Worm (Caenorhabditis elegans) whole organism, L4/young adult: Measurements from ENCODE around the gene ule-4.

Experiments
- W03F9.2 ChIP-seq: fragments of 150-350 bp; optimal IDR thresholded peaks from 2 replicates; lab custom pipeline; 2014; ENCODE audit warnings: missing biosample characterization, missing genetic modification characterization
- dao-5 ChIP-seq: sonication (generic microtip); optimal IDR thresholded peaks from 2 replicates; lab custom pipeline; 2016; ENCODE audit warnings: missing genotype, missing genetic modification characterization, moderate library complexity, missing compliant biosample characterization
- him-1 ChIP-seq: sonication (generic microtip); optimal IDR thresholded peaks from 2 replicates; lab custom pipeline; 2016; ENCODE audit warnings: missing genotype, missing genetic modification reagents, missing genetic modification characterization, missing compliant biosample characterization

DNA sequence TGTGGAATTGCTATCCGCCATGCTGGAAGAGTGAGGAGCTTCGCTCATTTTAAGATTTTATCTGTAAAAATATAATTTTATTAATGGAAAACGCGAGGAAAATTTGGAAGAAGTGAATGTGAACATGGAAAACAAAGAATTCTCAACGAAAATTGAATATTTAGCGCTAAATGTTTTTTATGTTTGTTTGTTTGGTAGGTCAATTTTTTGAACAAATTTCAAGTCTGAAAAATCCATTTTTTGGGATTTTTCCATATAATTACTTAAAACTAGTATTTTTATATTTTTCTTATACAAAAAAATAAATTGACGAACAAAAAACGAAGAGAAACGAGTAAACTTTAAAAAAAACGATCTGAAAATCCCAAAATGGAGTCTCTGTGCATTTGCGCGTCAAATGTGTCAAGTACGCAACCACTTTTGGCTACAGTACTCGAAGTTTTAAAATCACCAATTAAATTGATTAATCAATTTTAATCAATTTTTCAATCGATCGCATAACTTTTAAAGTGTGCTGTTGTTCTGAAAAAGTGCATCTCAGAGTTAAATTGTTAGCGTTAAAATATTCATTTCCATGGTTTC lies 19.5 kb upstream of the ule-4 start, which contains the start of gene fbxa-215:
- TF ChIP-seq W03F9.2 (tag; lab: Kevin White, UChicago) (no peak), him-1 (tag; lab: Kevin White, UChicago) (no peak), dao-5 (tag; lab: Kevin White, UChicago) (no peak)
